Worm (Caenorhabditis elegans) whole organism, L4 larva: ENCODE data around the gene K02E2.8.

Experiments used
- D1046.2 ChIP-seq: fragments of 200-800 bp; sonication (Bioruptor generic); IDR thresholded peaks from 2 replicates; pipeline ENCODE4 v1.3.6; 2022; ENCODE audit warnings: missing genetic modification characterization, missing compliant biosample characterization
- F10B5.3 ChIP-seq: sonication (generic microtip); optimal IDR thresholded peaks from 2 replicates; lab custom pipeline; 2016; ENCODE audit warnings: mild to moderate bottlenecking, missing genetic modification characterization, missing compliant biosample characterization
- F26F4.8 ChIP-seq: fragments of 200-800 bp; sonication (Bioruptor generic); conservative IDR thresholded peaks from 2 replicates; pipeline ENCODE4 v1.3.6; 2022; ENCODE audit warnings: missing genetic modification characterization, missing compliant biosample characterization
- F44E2.7 ChIP-seq: fragments of 200-800 bp; sonication (Bioruptor generic); IDR thresholded peaks from 2 replicates; pipeline ENCODE4 v2.1.2; 2022; ENCODE audit warnings: missing genetic modification characterization, missing compliant biosample characterization
- F49E8.2 ChIP-seq: sonication (generic microtip); optimal IDR thresholded peaks from 2 replicates; lab custom pipeline; 2016; ENCODE audit warnings: missing compliant biosample characterization, mild to moderate bottlenecking, missing genetic modification characterization, borderline replicate concordance
- R02D3.7 ChIP-seq: fragments of 150-350 bp; sonication (generic microtip); optimal IDR thresholded peaks from 3 replicates; lab custom pipeline; 2014; ENCODE audit warnings: missing biosample characterization, missing genetic modification characterization
- T20F7.1 ChIP-seq: fragments of 200-800 bp; sonication (Bioruptor generic); optimal IDR thresholded peaks from 2 replicates; lab custom pipeline; 2018; ENCODE audit warnings: mild to moderate bottlenecking, missing genetic modification characterization, missing compliant biosample characterization
- T26A8.4 ChIP-seq: fragments of 200-800 bp; sonication (Bioruptor generic); IDR thresholded peaks from 2 replicates; pipeline ENCODE4 v1.3.6; 2022; ENCODE audit warnings: missing genetic modification characterization, missing compliant biosample characterization
- Y105C5A.15 ChIP-seq: fragments of 200-800 bp; sonication (Bioruptor generic); IDR thresholded peaks from 2 replicates; pipeline ENCODE4 v1.3.6; 2022; ENCODE audit warnings: missing genetic modification characterization, missing compliant biosample characterization
- Y48G9A.11 ChIP-seq: fragments of 200-800 bp; sonication (Bioruptor generic); IDR thresholded peaks from 2 replicates; pipeline ENCODE4 v1.3.6; 2022; ENCODE audit warnings: missing genetic modification reagents, missing genetic modification characterization, missing compliant biosample characterization
- Y75B8A.6 ChIP-seq: fragments of 200-800 bp; sonication (Bioruptor generic); IDR thresholded peaks from 2 replicates; pipeline ENCODE4 v1.3.6; 2022; ENCODE audit warnings: missing genetic modification reagents, missing genetic modification characterization, missing compliant biosample characterization
- aly-2 ChIP-seq: sonication (generic microtip); optimal IDR thresholded peaks from 2 replicates; lab custom pipeline; 2018; ENCODE audit warnings: missing biosample characterization, missing genetic modification characterization
- arid-1 ChIP-seq: fragments of 200-800 bp; sonication (Bioruptor generic); conservative IDR thresholded peaks from 2 replicates; pipeline ENCODE4 v1.3.6; 2022; ENCODE audit warnings: missing genetic modification reagents, missing genetic modification characterization, missing compliant biosample characterization
- attf-4 ChIP-seq: sonication (generic microtip); optimal IDR thresholded peaks from 3 replicates; lab custom pipeline; 2017; ENCODE audit warnings: missing biosample characterization, missing genetic modification characterization
- ceh-20 ChIP-seq: fragments of 200-800 bp; sonication (Bioruptor generic); IDR thresholded peaks from 2 replicates; pipeline ENCODE4 v1.3.6; 2022; ENCODE audit warnings: missing genetic modification reagents, missing genetic modification characterization, missing compliant biosample characterization
- cey-2 ChIP-seq: sonication (generic microtip); optimal IDR thresholded peaks from 3 replicates; lab custom pipeline; 2017; ENCODE audit warnings: missing genetic modification characterization, mild to moderate bottlenecking, missing compliant biosample characterization, antibody characterized with exemption, borderline replicate concordance; ENCODE audit not compliant: insufficient read depth
- daf-16 ChIP-seq, 3 experiments: sonication (generic microtip); optimal IDR thresholded peaks; 2 replicates each; lab custom pipeline; 2016 to 2017; ENCODE audit warnings: missing genetic modification characterization in 3 of 3, missing genetic modification reagents in 3 of 3, mild to moderate bottlenecking in 2 of 3, missing compliant biosample characterization in 2 of 3, missing biosample characterization in 1 of 3, moderate library complexity in 1 of 3
- daf-8 ChIP-seq: fragments of 200-800 bp; sonication (Bioruptor generic); IDR thresholded peaks from 2 replicates; pipeline ENCODE4 v1.3.6; 2022; ENCODE audit warnings: missing genetic modification characterization, missing compliant biosample characterization
- dpl-1 ChIP-seq: fragments of 150-350 bp; optimal IDR thresholded peaks from 2 replicates; lab custom pipeline; 2014; ENCODE audit warnings: missing biosample characterization, missing genetic modification reagents, missing genetic modification characterization
- duxl-1 ChIP-seq: sonication (generic microtip); optimal IDR thresholded peaks from 2 replicates; lab custom pipeline; 2016; ENCODE audit warnings: mild to moderate bottlenecking, missing genetic modification characterization, moderate library complexity, missing compliant biosample characterization; ENCODE audit not compliant: poor library complexity
- egl-27 ChIP-seq: sonication (generic microtip); optimal IDR thresholded peaks from 3 replicates; lab custom pipeline; 2017; ENCODE audit warnings: missing biosample characterization, missing genetic modification reagents, missing genetic modification characterization
- egl-43 ChIP-seq: fragments of 200-800 bp; sonication (Bioruptor generic); IDR thresholded peaks from 2 replicates; pipeline ENCODE4 v1.3.6; 2022; ENCODE audit warnings: missing genetic modification reagents, missing genetic modification characterization, missing compliant biosample characterization
- hlh-11 ChIP-seq: fragments of 200-800 bp; sonication (Bioruptor generic); optimal IDR thresholded peaks from 2 replicates; lab custom pipeline; 2018; ENCODE audit warnings: mild to moderate bottlenecking, missing genetic modification characterization, missing compliant biosample characterization
- hlh-30 ChIP-seq: sonication (generic microtip); optimal IDR thresholded peaks from 2 replicates; lab custom pipeline; 2017; ENCODE audit warnings: antibody characterized with exemption, mild to moderate bottlenecking, missing genetic modification characterization, missing compliant biosample characterization; ENCODE audit not compliant: insufficient read depth
- hmg-1.1 ChIP-seq: fragments of 200-800 bp; sonication (Bioruptor generic); IDR thresholded peaks from 2 replicates; pipeline ENCODE4 v1.3.6; 2022; ENCODE audit warnings: missing genetic modification reagents, missing genetic modification characterization, missing compliant biosample characterization
- lim-7 ChIP-seq: fragments of 200-800 bp; sonication (Bioruptor generic); IDR thresholded peaks from 2 replicates; pipeline ENCODE4 v1.3.6; 2022; ENCODE audit warnings: missing genetic modification characterization, missing compliant biosample characterization
- lin-15B ChIP-seq: fragments of 150-350 bp; sonication (generic microtip); optimal IDR thresholded peaks from 3 replicates; lab custom pipeline; 2014; ENCODE audit warnings: missing biosample characterization, missing genetic modification characterization
- lin-38 ChIP-seq: fragments of 200-800 bp; sonication (Bioruptor generic); IDR thresholded peaks from 2 replicates; pipeline ENCODE4 v1.3.6; 2022; ENCODE audit warnings: missing genetic modification reagents, missing genetic modification characterization, missing compliant biosample characterization
- lin-39 ChIP-seq: fragments of 150-350 bp; optimal IDR thresholded peaks from 2 replicates; lab custom pipeline; 2014; ENCODE audit warnings: missing biosample characterization, missing genetic modification reagents, missing genetic modification characterization
- lsy-2 ChIP-seq, 2 experiments: fragments of 150-350 bp in 1 of 2; sonication (generic microtip) in 1 of 2; optimal IDR thresholded peaks; 2 replicates each; lab custom pipeline; 2014 to 2017; ENCODE audit warnings: missing biosample characterization in 2 of 2, missing genetic modification characterization in 2 of 2
- madf-9 ChIP-seq: fragments of 200-800 bp; sonication (Bioruptor generic); conservative IDR thresholded peaks from 2 replicates; pipeline ENCODE4 v1.3.6; 2022; ENCODE audit warnings: missing genetic modification reagents, missing genetic modification characterization, missing compliant biosample characterization
- mdt-29 ChIP-seq: fragments of 200-800 bp; sonication (Bioruptor generic); IDR thresholded peaks from 2 replicates; pipeline ENCODE4 v1.3.6; 2022; ENCODE audit warnings: missing genetic modification reagents, missing genetic modification characterization, missing compliant biosample characterization
- nhr-102 ChIP-seq: sonication (generic microtip); optimal IDR thresholded peaks from 2 replicates; lab custom pipeline; 2016; ENCODE audit warnings: mild to moderate bottlenecking, missing genetic modification characterization, moderate library complexity, missing compliant biosample characterization
- nhr-25 ChIP-seq: sonication (generic microtip); optimal IDR thresholded peaks from 2 replicates; lab custom pipeline; 2017; ENCODE audit warnings: missing genetic modification characterization, mild to moderate bottlenecking, missing compliant biosample characterization, antibody characterized with exemption, moderate library complexity, borderline replicate concordance; ENCODE audit not compliant: insufficient read depth
- php-3 ChIP-seq: fragments of 200-800 bp; sonication (Bioruptor generic); IDR thresholded peaks from 2 replicates; pipeline ENCODE4 v1.3.6; 2022; ENCODE audit warnings: missing genetic modification reagents, missing genetic modification characterization, missing compliant biosample characterization
- tra-1 ChIP-seq: fragments of 200-800 bp; sonication (Bioruptor generic); IDR thresholded peaks from 2 replicates; pipeline ENCODE4 v1.3.6; 2022; ENCODE audit warnings: missing genetic modification reagents, missing genetic modification characterization, missing compliant biosample characterization
- unc-39 ChIP-seq: sonication (generic microtip); optimal IDR thresholded peaks from 2 replicates; lab custom pipeline; 2017; ENCODE audit warnings: missing biosample characterization, missing genetic modification characterization
- unc-62 ChIP-seq, 3 experiments: fragments of 150-350 bp in 1 of 3; sonication (generic microtip); optimal IDR thresholded peaks in 2 of 3; peaks in 1 of 3; 1 replicate in 1 of 3; 2 replicates in 2 of 3; lab custom pipeline; 2014 to 2017; ENCODE audit warnings: missing biosample characterization in 3 of 3, missing genetic modification characterization in 3 of 3, missing genetic modification reagents in 3 of 3, missing genotype in 1 of 3
- vab-7 ChIP-seq: fragments of 200-800 bp; sonication (Bioruptor generic); IDR thresholded peaks from 2 replicates; pipeline ENCODE4 v1.3.6; 2022; ENCODE audit warnings: missing genetic modification reagents, missing genetic modification characterization, missing compliant biosample characterization
- zfp-2 ChIP-seq: sonication (generic microtip); optimal IDR thresholded peaks from 2 replicates; lab custom pipeline; 2016; ENCODE audit warnings: mild to moderate bottlenecking, missing genetic modification characterization, missing compliant biosample characterization

Gene K02E2.8

ce11 chrV:20350382-20350781, 16.4 kb downstream of the K02E2.8 start:
- TF ChIP-seq F49E8.2 = no peak
- TF ChIP-seq F26F4.8 (GFP tag; lab: Robert Waterston, UW) = no peak
- no peak for TF ChIP-seq arid-1 (GFP tag; lab: Robert Waterston, UW)
- TF ChIP-seq php-3 (GFP tag; lab: Robert Waterston, UW) = no peak
- no peak for TF ChIP-seq lin-39 (tag; lab: Kevin White, UChicago)
- no peak for TF ChIP-seq lsy-2 (tag; optimal IDR thresholded peaks at IDR 0.05; lab: Kevin White, UChicago)
- no peak for TF ChIP-seq madf-9
- no peak for TF ChIP-seq mdt-29 (GFP tag; lab: Robert Waterston, UW)
- peak in 1 of 2 experiments; percentile 50 for TF ChIP-seq daf-16 (GFP tag; optimal IDR thresholded peaks at IDR 0.05; lab: Kevin White, UChicago)
- peak; percentile 10 for TF ChIP-seq daf-16 (tag; optimal IDR thresholded peaks at IDR 0.05; lab: Kevin White, UChicago)
- no peak for TF ChIP-seq nhr-102 (tag; lab: Kevin White, UChicago)
- no peak; the same call in 1 of the 2 replicates for TF ChIP-seq lin-38 (GFP tag; lab: Robert Waterston, UW)
- TF ChIP-seq F10B5.3 (tag; lab: Kevin White, UChicago) = no peak
- TF ChIP-seq unc-62 (GFP tag; optimal IDR thresholded peaks at IDR 0.05 in 1 of 2; lab: Kevin White, UChicago) = no peak
- TF ChIP-seq unc-62 (tag; optimal IDR thresholded peaks at IDR 0.05; lab: Kevin White, UChicago) = no peak
- no peak for TF ChIP-seq nhr-25 (tag; lab: Kevin White, UChicago)
- no peak for TF ChIP-seq hmg-1.1 (GFP tag; lab: Robert Waterston, UW)
- no peak for TF ChIP-seq attf-4 (tag; lab: Kevin White, UChicago)
- TF ChIP-seq ceh-20 (GFP tag; lab: Robert Waterston, UW) = 0 out of 2 replicates have a peak, but pooled peaks have one; percentile 30
- TF ChIP-seq cey-2 (tag; lab: Kevin White, UChicago) = no peak
- no peak for TF ChIP-seq egl-27 (tag; lab: Kevin White, UChicago)
- no peak for TF ChIP-seq duxl-1 (tag; lab: Kevin White, UChicago)
- TF ChIP-seq R02D3.7 (tag; lab: Kevin White, UChicago) = no peak
- no peak for TF ChIP-seq zfp-2 (tag; lab: Kevin White, UChicago)
- TF ChIP-seq egl-43 (GFP tag; lab: Robert Waterston, UW) = peak; percentile 66
- no peak for TF ChIP-seq hlh-11
- 0 out of 2 replicates have a peak, but pooled peaks have one; percentile 50 for TF ChIP-seq lim-7 (GFP tag; lab: Robert Waterston, UW)
- no peak for TF ChIP-seq Y75B8A.6 (GFP tag; lab: Robert Waterston, UW)
- no peak for TF ChIP-seq T20F7.1 (GFP tag; lab: Kevin White, UChicago)
- no peak for TF ChIP-seq hlh-30
- no peak for TF ChIP-seq Y105C5A.15 (GFP tag; lab: Robert Waterston, UW)
- TF ChIP-seq lin-15B = no peak
- no peak for TF ChIP-seq aly-2
- no peak for TF ChIP-seq tra-1 (GFP tag; lab: Robert Waterston, UW)
- TF ChIP-seq D1046.2 (GFP tag; lab: Robert Waterston, UW) = peak; percentile 65; the same call in 1 of the 2 replicates
- 0 out of 2 replicates have a peak, but pooled peaks have one; percentile 18 for TF ChIP-seq daf-8 (GFP tag; lab: Robert Waterston, UW)
- peak; percentile 86; the same call in 1 of the 2 replicates for TF ChIP-seq F44E2.7

ce11 chrV:20347625-20348024, 19.1 kb downstream of the K02E2.8 start:
- no peak for TF ChIP-seq dpl-1 (GFP tag; lab: Kevin White, UChicago)
- TF ChIP-seq F44E2.7 = peak; percentile 53; the same call in 1 of the 2 replicates
- TF ChIP-seq D1046.2 (GFP tag; lab: Robert Waterston, UW) = 0 out of 2 replicates have a peak, but pooled peaks have one; percentile 64
- TF ChIP-seq T26A8.4 (GFP tag; lab: Robert Waterston, UW) = no peak
- peak; percentile 53 for TF ChIP-seq lin-38 (GFP tag; lab: Robert Waterston, UW)
- no peak for TF ChIP-seq unc-39 (tag; lab: Kevin White, UChicago)
- TF ChIP-seq vab-7 (GFP tag; lab: Robert Waterston, UW) = peak; percentile 63
- 0 out of 2 replicates have a peak, but pooled peaks have one; percentile 25 for TF ChIP-seq Y48G9A.11 (GFP tag; lab: Robert Waterston, UW)
